Worm (Caenorhabditis elegans): ENCODE data around the gene rol-3.

DNA sequence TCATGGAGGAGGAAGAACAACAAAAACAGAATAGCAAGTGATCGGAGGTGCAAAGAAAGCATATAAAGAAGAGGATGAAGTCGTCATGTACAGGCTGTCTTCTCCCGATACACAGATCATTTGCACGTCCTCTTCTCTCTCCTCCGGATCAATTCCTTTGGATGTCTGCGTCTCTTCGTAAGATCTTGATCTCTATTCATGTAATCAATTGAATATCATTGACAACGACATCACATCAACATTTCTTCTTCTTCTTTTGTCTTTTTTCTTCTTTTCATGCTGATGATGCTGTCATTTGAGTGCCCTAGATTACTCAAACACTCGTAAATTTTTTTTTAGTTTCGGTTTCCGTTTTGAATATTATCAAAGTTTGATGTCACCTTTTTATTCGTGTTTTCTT lies at the start of gene rol-3:
- TF ChIP-seq ztf-11 (tag; optimal IDR thresholded peaks at IDR 0.05) = no peak
- TF ChIP-seq lin-39 (tag; optimal IDR thresholded peaks at IDR 0.05) = no peak
- no peak for TF ChIP-seq lin-11 (tag; optimal IDR thresholded peaks at IDR 0.05)
- no peak for TF ChIP-seq skn-1 (tag; optimal IDR thresholded peaks at IDR 0.05)
- no peak for TF ChIP-seq zag-1 (tag; optimal IDR thresholded peaks at IDR 0.05)
- TF ChIP-seq unc-62 (GFP tag; optimal IDR thresholded peaks at IDR 0.05) = no peak
- TF ChIP-seq nhr-11 (tag; optimal IDR thresholded peaks at IDR 0.05) = no peak
- TF ChIP-seq nhr-77 (tag; optimal IDR thresholded peaks at IDR 0.05) = no peak
- no peak for TF ChIP-seq snpc-4 (tag; optimal IDR thresholded peaks at IDR 0.05)
- TF ChIP-seq egl-27 (tag; optimal IDR thresholded peaks at IDR 0.05) = no peak
- TF ChIP-seq mdl-1 (tag; optimal IDR thresholded peaks at IDR 0.05) = no peak
- TF ChIP-seq lin-13 (GFP tag; optimal IDR thresholded peaks at IDR 0.05) = no peak
- no peak for TF ChIP-seq mbf-1 (tag; optimal IDR thresholded peaks at IDR 0.05)
- no peak for TF ChIP-seq ama-1 (optimal IDR thresholded peaks at IDR 0.05)

All from whole organism, L2 larva.